Worm (Caenorhabditis elegans) whole organism, L4 larva: ENCODE results near the gene F25B4.4.

ENCODE experiments used
- D1046.2 ChIP-seq: fragments of 200-800 bp; sonication (Bioruptor generic); IDR thresholded peaks from 2 replicates; pipeline ENCODE4 v1.3.6; 2022; ENCODE audit warnings: missing genetic modification characterization, missing compliant biosample characterization
- F26F4.8 ChIP-seq: fragments of 200-800 bp; sonication (Bioruptor generic); conservative IDR thresholded peaks from 2 replicates; pipeline ENCODE4 v1.3.6; 2022; ENCODE audit warnings: missing genetic modification characterization, missing compliant biosample characterization
- F49E8.2 ChIP-seq: sonication (generic microtip); optimal IDR thresholded peaks from 2 replicates; lab custom pipeline; 2016; ENCODE audit warnings: missing compliant biosample characterization, mild to moderate bottlenecking, missing genetic modification characterization, borderline replicate concordance
- T20F7.1 ChIP-seq: fragments of 200-800 bp; sonication (Bioruptor generic); optimal IDR thresholded peaks from 2 replicates; lab custom pipeline; 2018; ENCODE audit warnings: mild to moderate bottlenecking, missing genetic modification characterization, missing compliant biosample characterization
- T26A8.4 ChIP-seq: fragments of 200-800 bp; sonication (Bioruptor generic); IDR thresholded peaks from 2 replicates; pipeline ENCODE4 v1.3.6; 2022; ENCODE audit warnings: missing genetic modification characterization, missing compliant biosample characterization
- Y105C5A.15 ChIP-seq: fragments of 200-800 bp; sonication (Bioruptor generic); IDR thresholded peaks from 2 replicates; pipeline ENCODE4 v1.3.6; 2022; ENCODE audit warnings: missing genetic modification characterization, missing compliant biosample characterization
- Y5F2A.4 ChIP-seq: fragments of 200-800 bp; sonication (Bioruptor generic); optimal IDR thresholded peaks from 2 replicates; lab custom pipeline; 2018; ENCODE audit warnings: mild to moderate bottlenecking, missing genetic modification characterization, missing compliant biosample characterization
- ZK546.5 ChIP-seq, 2 experiments: sonication (generic microtip); optimal IDR thresholded peaks; 2 replicates each; lab custom pipeline; 2017; ENCODE audit warnings: missing biosample characterization in 2 of 2, missing genetic modification characterization in 2 of 2
- aly-2 ChIP-seq: sonication (generic microtip); optimal IDR thresholded peaks from 2 replicates; lab custom pipeline; 2018; ENCODE audit warnings: missing biosample characterization, missing genetic modification characterization
- ama-1 ChIP-seq: fragments of 150-350 bp; optimal IDR thresholded peaks from 2 replicates; lab custom pipeline; 2014; ENCODE audit warnings: inconsistent platforms, mixed read lengths
- arid-1 ChIP-seq: fragments of 200-800 bp; sonication (Bioruptor generic); conservative IDR thresholded peaks from 2 replicates; pipeline ENCODE4 v1.3.6; 2022; ENCODE audit warnings: missing genetic modification reagents, missing genetic modification characterization, missing compliant biosample characterization
- ceh-20 ChIP-seq: fragments of 200-800 bp; sonication (Bioruptor generic); IDR thresholded peaks from 2 replicates; pipeline ENCODE4 v1.3.6; 2022; ENCODE audit warnings: missing genetic modification reagents, missing genetic modification characterization, missing compliant biosample characterization
- ceh-44 ChIP-seq: fragments of 200-800 bp; sonication (Bioruptor generic); IDR thresholded peaks from 2 replicates; pipeline ENCODE4 v1.3.6; 2022; ENCODE audit warnings: missing genetic modification reagents, missing genetic modification characterization, missing compliant biosample characterization
- ceh-82 ChIP-seq: sonication (generic microtip); optimal IDR thresholded peaks from 2 replicates; lab custom pipeline; 2017; ENCODE audit warnings: missing biosample characterization, missing genetic modification characterization
- ctbp-1 ChIP-seq: fragments of 200-800 bp; sonication (Bioruptor generic); IDR thresholded peaks from 2 replicates; pipeline ENCODE4 v1.3.6; 2022; ENCODE audit warnings: missing genetic modification reagents, missing genetic modification characterization, missing compliant biosample characterization
- daf-16 ChIP-seq, 3 experiments: sonication (generic microtip); optimal IDR thresholded peaks; 2 replicates each; lab custom pipeline; 2016 to 2017; ENCODE audit warnings: missing genetic modification characterization in 3 of 3, missing genetic modification reagents in 3 of 3, mild to moderate bottlenecking in 2 of 3, missing compliant biosample characterization in 2 of 3, missing biosample characterization in 1 of 3, moderate library complexity in 1 of 3
- dmd-8 ChIP-seq: fragments of 200-800 bp; sonication (Bioruptor generic); IDR thresholded peaks from 2 replicates; pipeline ENCODE4 v1.3.6; 2022; ENCODE audit warnings: missing genetic modification characterization, missing compliant biosample characterization
- duxl-1 ChIP-seq: sonication (generic microtip); optimal IDR thresholded peaks from 2 replicates; lab custom pipeline; 2016; ENCODE audit warnings: mild to moderate bottlenecking, missing genetic modification characterization, moderate library complexity, missing compliant biosample characterization; ENCODE audit not compliant: poor library complexity
- egl-43 ChIP-seq: fragments of 200-800 bp; sonication (Bioruptor generic); IDR thresholded peaks from 2 replicates; pipeline ENCODE4 v1.3.6; 2022; ENCODE audit warnings: missing genetic modification reagents, missing genetic modification characterization, missing compliant biosample characterization
- gei-8 ChIP-seq: fragments of 200-800 bp; sonication (Bioruptor generic); optimal IDR thresholded peaks from 2 replicates; lab custom pipeline; 2018; ENCODE audit warnings: mild to moderate bottlenecking, missing genetic modification characterization, missing compliant biosample characterization
- hif-1 ChIP-seq, 2 experiments: sonication (generic microtip); optimal IDR thresholded peaks; 2 replicates each; lab custom pipeline; 2016 to 2017; ENCODE audit warnings: missing compliant biosample characterization in 2 of 2, missing genetic modification characterization in 2 of 2, missing genetic modification reagents in 2 of 2, missing genotype in 2 of 2, mild to moderate bottlenecking in 1 of 2
- hlh-11 ChIP-seq: fragments of 200-800 bp; sonication (Bioruptor generic); optimal IDR thresholded peaks from 2 replicates; lab custom pipeline; 2018; ENCODE audit warnings: mild to moderate bottlenecking, missing genetic modification characterization, missing compliant biosample characterization
- hlh-30 ChIP-seq: sonication (generic microtip); optimal IDR thresholded peaks from 2 replicates; lab custom pipeline; 2017; ENCODE audit warnings: antibody characterized with exemption, mild to moderate bottlenecking, missing genetic modification characterization, missing compliant biosample characterization; ENCODE audit not compliant: insufficient read depth
- lim-7 ChIP-seq: fragments of 200-800 bp; sonication (Bioruptor generic); IDR thresholded peaks from 2 replicates; pipeline ENCODE4 v1.3.6; 2022; ENCODE audit warnings: missing genetic modification characterization, missing compliant biosample characterization
- lin-1 ChIP-seq: fragments of 200-800 bp; sonication (Bioruptor generic); IDR thresholded peaks from 2 replicates; pipeline ENCODE4 v1.3.6; 2022; ENCODE audit warnings: missing genetic modification reagents, missing genetic modification characterization, missing compliant biosample characterization
- lin-29 ChIP-seq: fragments of 200-800 bp; sonication (Bioruptor generic); IDR thresholded peaks from 2 replicates; pipeline ENCODE4 v1.3.6; 2022; ENCODE audit warnings: missing genetic modification reagents, missing genetic modification characterization, missing compliant biosample characterization
- lin-38 ChIP-seq: fragments of 200-800 bp; sonication (Bioruptor generic); IDR thresholded peaks from 2 replicates; pipeline ENCODE4 v1.3.6; 2022; ENCODE audit warnings: missing genetic modification reagents, missing genetic modification characterization, missing compliant biosample characterization
- lir-3 ChIP-seq: sonication (generic microtip); optimal IDR thresholded peaks from 2 replicates; lab custom pipeline; 2016; ENCODE audit warnings: mild to moderate bottlenecking, missing genetic modification characterization, missing compliant biosample characterization
- madf-9 ChIP-seq: fragments of 200-800 bp; sonication (Bioruptor generic); conservative IDR thresholded peaks from 2 replicates; pipeline ENCODE4 v1.3.6; 2022; ENCODE audit warnings: missing genetic modification reagents, missing genetic modification characterization, missing compliant biosample characterization
- mdt-29 ChIP-seq: fragments of 200-800 bp; sonication (Bioruptor generic); IDR thresholded peaks from 2 replicates; pipeline ENCODE4 v1.3.6; 2022; ENCODE audit warnings: missing genetic modification reagents, missing genetic modification characterization, missing compliant biosample characterization
- mep-1 ChIP-seq: fragments of 150-350 bp; sonication (generic microtip); optimal IDR thresholded peaks from 3 replicates; lab custom pipeline; 2014; ENCODE audit warnings: missing biosample characterization, missing genetic modification characterization
- mxl-3 ChIP-seq: fragments of 200-800 bp; sonication (Bioruptor generic); optimal IDR thresholded peaks from 2 replicates; lab custom pipeline; 2018; ENCODE audit warnings: mild to moderate bottlenecking, missing genetic modification characterization, missing compliant biosample characterization
- nhr-10 ChIP-seq: fragments of 150-350 bp; optimal IDR thresholded peaks from 2 replicates; lab custom pipeline; 2014; ENCODE audit warnings: missing biosample characterization, missing genetic modification characterization
- nhr-111 ChIP-seq: fragments of 200-800 bp; sonication (Bioruptor generic); optimal IDR thresholded peaks from 2 replicates; lab custom pipeline; 2018; ENCODE audit warnings: mild to moderate bottlenecking, missing genetic modification characterization, missing compliant biosample characterization
- nhr-42 ChIP-seq: fragments of 200-800 bp; sonication (Bioruptor generic); IDR thresholded peaks from 2 replicates; pipeline ENCODE4 v1.3.6; 2022; ENCODE audit warnings: missing genetic modification characterization, missing compliant biosample characterization
- nhr-76 ChIP-seq: fragments of 150-350 bp; optimal IDR thresholded peaks from 2 replicates; lab custom pipeline; 2014; ENCODE audit warnings: missing biosample characterization, missing genetic modification characterization
- rbr-2 ChIP-seq: sonication (generic microtip); optimal IDR thresholded peaks from 2 replicates; lab custom pipeline; 2016; ENCODE audit warnings: missing genotype, missing genetic modification characterization, missing compliant biosample characterization
- saeg-2 ChIP-seq: fragments of 200-800 bp; sonication (Bioruptor generic); IDR thresholded peaks from 2 replicates; pipeline ENCODE4 v1.3.6; 2022; ENCODE audit warnings: missing genetic modification reagents, missing genetic modification characterization, missing compliant biosample characterization
- sdz-12 ChIP-seq: fragments of 200-800 bp; sonication (Bioruptor generic); optimal IDR thresholded peaks from 2 replicates; lab custom pipeline; 2018; ENCODE audit warnings: mild to moderate bottlenecking, missing genetic modification characterization, missing compliant biosample characterization
- spr-1 ChIP-seq: sonication (generic microtip); optimal IDR thresholded peaks from 2 replicates; lab custom pipeline; 2016; ENCODE audit warnings: mild to moderate bottlenecking, missing genetic modification characterization, missing compliant biosample characterization
- spr-3 ChIP-seq: fragments of 200-800 bp; sonication (Bioruptor generic); optimal IDR thresholded peaks from 2 replicates; lab custom pipeline; 2018; ENCODE audit warnings: mild to moderate bottlenecking, missing genetic modification characterization, missing compliant biosample characterization
- unc-130 ChIP-seq: sonication (generic microtip); optimal IDR thresholded peaks from 2 replicates; lab custom pipeline; 2016; ENCODE audit warnings: missing genetic modification reagents, missing genetic modification characterization, missing compliant biosample characterization
- vab-7 ChIP-seq: fragments of 200-800 bp; sonication (Bioruptor generic); IDR thresholded peaks from 2 replicates; pipeline ENCODE4 v1.3.6; 2022; ENCODE audit warnings: missing genetic modification reagents, missing genetic modification characterization, missing compliant biosample characterization
- zfp-3 ChIP-seq: fragments of 200-800 bp; sonication (Bioruptor generic); conservative IDR thresholded peaks from 2 replicates; pipeline ENCODE4 v1.3.6; 2022; ENCODE audit warnings: missing genetic modification reagents, missing genetic modification characterization, missing compliant biosample characterization
- ztf-11 ChIP-seq: fragments of 150-350 bp; optimal IDR thresholded peaks from 2 replicates; lab custom pipeline; 2014; ENCODE audit warnings: missing biosample characterization, missing genetic modification characterization

F25B4.4 gene

ce11 chrV:5667337-5667736 lies 17.3 kb upstream of the F25B4.4 start (continued):
- TF ChIP-seq egl-43 (GFP tag; lab: Robert Waterston, UW) (peak; percentile 86), F49E8.2 (tag; lab: Kevin White, UChicago) (peak; percentile 81), saeg-2 (GFP tag; lab: Robert Waterston, UW) (peak; percentile 47; the same call in 1 of the 2 replicates), lin-1 (GFP tag; lab: Robert Waterston, UW) (peak; percentile 93), ceh-44 (GFP tag; lab: Robert Waterston, UW) (no peak), daf-16 (GFP tag; optimal IDR thresholded peaks at IDR 0.05; lab: Kevin White, UChicago) (peak in 1 of 2 experiments; percentile 72), daf-16 (tag; optimal IDR thresholded peaks at IDR 0.05; lab: Kevin White, UChicago) (no peak), Y105C5A.15 (GFP tag; lab: Robert Waterston, UW) (peak; percentile 99), nhr-10 (tag; lab: Kevin White, UChicago) (no peak), ZK546.5 (tag; optimal IDR thresholded peaks at IDR 0.05; lab: Kevin White, UChicago) (no peak), spr-1 (tag; lab: Kevin White, UChicago) (peak; percentile 73), mep-1 (no peak), Y5F2A.4 (GFP tag; lab: Kevin White, UChicago) (peak; percentile 88), hlh-30 (tag; lab: Kevin White, UChicago) (peak; percentile 14), duxl-1 (tag; lab: Kevin White, UChicago) (peak; percentile 88), arid-1 (GFP tag; lab: Robert Waterston, UW) (peak; percentile 95), F26F4.8 (GFP tag; lab: Robert Waterston, UW) (peak; percentile 93), ceh-82 (no peak), gei-8 (GFP tag; lab: Kevin White, UChicago) (peak; percentile 62), nhr-76 (tag; lab: Kevin White, UChicago) (no peak), T20F7.1 (GFP tag; lab: Kevin White, UChicago) (no peak), lin-29 (GFP tag; lab: Robert Waterston, UW) (peak; percentile 76), ctbp-1 (peak; percentile 85), madf-9 (GFP tag; lab: Robert Waterston, UW) (peak; percentile 66), hlh-11 (tag; lab: Kevin White, UChicago) (no peak), zfp-3 (GFP tag; lab: Robert Waterston, UW) (peak; percentile 62; the same call in 1 of the 2 replicates), ztf-11 (tag; lab: Kevin White, UChicago) (no peak), dmd-8 (GFP tag; lab: Robert Waterston, UW) (peak; percentile 84), sdz-12 (peak; percentile 63), mxl-3 (GFP tag; lab: Kevin White, UChicago) (no peak), aly-2 (no peak), nhr-111 (GFP tag; lab: Kevin White, UChicago) (peak; percentile 87), hif-1 (tag; optimal IDR thresholded peaks at IDR 0.05; lab: Kevin White, UChicago) (peak in 1 of 2 experiments; percentile 47), ceh-20 (GFP tag; lab: Robert Waterston, UW) (peak; percentile 44; the same call in 1 of the 2 replicates), vab-7 (GFP tag; lab: Robert Waterston, UW) (peak; percentile 75), lin-38 (GFP tag; lab: Robert Waterston, UW) (peak; percentile 85), lim-7 (peak; percentile 98), mdt-29 (GFP tag; lab: Robert Waterston, UW) (peak; percentile 72), spr-3 (peak; percentile 60), D1046.2 (GFP tag; lab: Robert Waterston, UW) (peak; percentile 92), ama-1 (no peak), nhr-42 (GFP tag; lab: Robert Waterston, UW) (peak; percentile 70), lir-3 (peak; percentile 55), T26A8.4 (GFP tag; lab: Robert Waterston, UW) (peak; percentile 90), unc-130 (GFP tag; lab: Kevin White, UChicago) (peak; percentile 43), rbr-2 (tag; lab: Kevin White, UChicago) (peak; percentile 19)
